Worm (Caenorhabditis elegans) whole organism, young adult: Measurements from ENCODE around the gene F10C1.1.

Experiments
- F39B2.1 ChIP-seq: fragments of 200-800 bp; sonication (Bioruptor generic); IDR thresholded peaks from 2 replicates; pipeline ENCODE4 v1.3.6; 2022; ENCODE audit warnings: missing genetic modification reagents, missing genetic modification characterization, missing compliant biosample characterization
- F57C9.4 ChIP-seq: sonication (generic microtip); optimal IDR thresholded peaks from 2 replicates; lab custom pipeline; 2017; ENCODE audit warnings: mild to moderate bottlenecking, missing genetic modification characterization, missing compliant biosample characterization
- gei-17 ChIP-seq: fragments of 200-800 bp; sonication (Bioruptor generic); optimal IDR thresholded peaks from 2 replicates; lab custom pipeline; 2018; ENCODE audit warnings: mild to moderate bottlenecking, missing genetic modification characterization, missing compliant biosample characterization
- lin-54 ChIP-seq: fragments of 200-800 bp; sonication (Bioruptor generic); optimal IDR thresholded peaks from 2 replicates; lab custom pipeline; 2018; ENCODE audit warnings: mild to moderate bottlenecking, missing genetic modification characterization, missing compliant biosample characterization
- madf-3 ChIP-seq: fragments of 200-800 bp; sonication (Bioruptor generic); IDR thresholded peaks from 2 replicates; pipeline ENCODE4 v1.3.6; 2022; ENCODE audit warnings: missing genetic modification reagents, missing genetic modification characterization, missing compliant biosample characterization
- snpc-1.3 ChIP-seq: sonication (generic microtip); optimal IDR thresholded peaks from 2 replicates; lab custom pipeline; 2017; ENCODE audit warnings: missing genetic modification characterization, mild to moderate bottlenecking, missing compliant biosample characterization, antibody characterized with exemption, moderate library complexity, missing genotype, missing genetic modification reagents; ENCODE audit not compliant: insufficient read depth
- zim-3 ChIP-seq: sonication (generic microtip); optimal IDR thresholded peaks from 2 replicates; lab custom pipeline; 2017; ENCODE audit warnings: mild to moderate bottlenecking, missing genetic modification characterization, moderate library complexity, missing compliant biosample characterization

ce11 chrII:5754168-5754567, 19.9 kb upstream of the F10C1.1 start, which contains the start of gene F10C1.8:
- TF ChIP-seq F57C9.4 (no peak), lin-54 (GFP tag; lab: Kevin White, UChicago) (no peak), gei-17 (no peak), zim-3 (no peak), madf-3 (GFP tag; lab: Robert Waterston, UW) (no peak), F39B2.1 (GFP tag; lab: Robert Waterston, UW) (no peak), snpc-1.3 (tag; lab: Kevin White, UChicago) (no peak)
